Worm (Caenorhabditis elegans) whole organism, L2 larva: ENCODE measurements around the gene Y17G9A.3.

Experiments used
- C34F6.9 ChIP-seq: fragments of 150-350 bp; optimal IDR thresholded peaks from 2 replicates; lab custom pipeline; 2014; ENCODE audit warnings: missing biosample characterization, missing genetic modification characterization
- F13H6.1 ChIP-seq: sonication (generic microtip); optimal IDR thresholded peaks from 2 replicates; lab custom pipeline; 2016; ENCODE audit warnings: missing genetic modification characterization, missing compliant biosample characterization
- R02D3.7 ChIP-seq: fragments of 150-350 bp; optimal IDR thresholded peaks from 2 replicates; lab custom pipeline; 2014; ENCODE audit warnings: missing biosample characterization, missing genetic modification characterization
- Y55F3AM.14 ChIP-seq: fragments of 200-800 bp; sonication (Bioruptor generic); optimal IDR thresholded peaks from 2 replicates; lab custom pipeline; 2018; ENCODE audit warnings: mild to moderate bottlenecking, missing genetic modification characterization, missing compliant biosample characterization
- ZK546.5 ChIP-seq: sonication (generic microtip); optimal IDR thresholded peaks from 2 replicates; lab custom pipeline; 2017; ENCODE audit warnings: missing biosample characterization, missing genetic modification characterization
- alr-1 ChIP-seq: fragments of 150-350 bp; optimal IDR thresholded peaks from 2 replicates; lab custom pipeline; 2014; ENCODE audit warnings: missing biosample characterization, missing genetic modification characterization
- aly-2 ChIP-seq: fragments of 150-350 bp; optimal IDR thresholded peaks from 2 replicates; lab custom pipeline; 2014; ENCODE audit warnings: missing biosample characterization, missing genetic modification characterization
- ceh-16 ChIP-seq: fragments of 150-350 bp; optimal IDR thresholded peaks from 2 replicates; lab custom pipeline; 2014; ENCODE audit warnings: missing biosample characterization, missing genetic modification characterization
- ceh-82 ChIP-seq: fragments of 150-350 bp; optimal IDR thresholded peaks from 2 replicates; lab custom pipeline; 2014; ENCODE audit warnings: missing biosample characterization, missing genetic modification characterization
- crh-2 ChIP-seq: sonication (generic microtip); optimal IDR thresholded peaks from 2 replicates; lab custom pipeline; 2017; ENCODE audit warnings: missing biosample characterization, missing genetic modification characterization
- dmd-4 ChIP-seq: sonication (generic microtip); optimal IDR thresholded peaks from 2 replicates; lab custom pipeline; 2017; ENCODE audit warnings: missing biosample characterization, missing genetic modification characterization
- egl-27 ChIP-seq: sonication (generic microtip); optimal IDR thresholded peaks from 3 replicates; lab custom pipeline; 2017; ENCODE audit warnings: missing biosample characterization, missing genetic modification reagents, missing genetic modification characterization
- elt-1 ChIP-seq: fragments of 150-350 bp; optimal IDR thresholded peaks from 2 replicates; lab custom pipeline; 2014; ENCODE audit warnings: missing biosample characterization, missing genetic modification characterization
- elt-3 ChIP-seq: sonication (generic microtip); optimal IDR thresholded peaks from 2 replicates; lab custom pipeline; 2017; ENCODE audit warnings: missing biosample characterization, missing genetic modification characterization
- fos-1 ChIP-seq: fragments of 150-350 bp; optimal IDR thresholded peaks from 2 replicates; lab custom pipeline; 2014; ENCODE audit warnings: missing biosample characterization, missing genetic modification characterization
- gmeb-1 ChIP-seq: fragments of 150-350 bp; optimal IDR thresholded peaks from 2 replicates; lab custom pipeline; 2014; ENCODE audit warnings: missing biosample characterization, missing genetic modification characterization
- lin-11 ChIP-seq: fragments of 150-350 bp; sonication (generic microtip); optimal IDR thresholded peaks from 2 replicates; lab custom pipeline; 2014; ENCODE audit warnings: missing biosample characterization, missing genetic modification characterization, inconsistent platforms, mixed read lengths
- lin-13 ChIP-seq: fragments of 150-350 bp; optimal IDR thresholded peaks from 2 replicates; lab custom pipeline; 2014; ENCODE audit warnings: missing biosample characterization, missing genetic modification reagents, missing genetic modification characterization
- lin-39 ChIP-seq: fragments of 150-350 bp; optimal IDR thresholded peaks from 2 replicates; lab custom pipeline; 2014; ENCODE audit warnings: missing biosample characterization, missing genetic modification reagents, missing genetic modification characterization
- lsy-2 ChIP-seq, 2 experiments: fragments of 150-350 bp in 1 of 2; sonication (generic microtip) in 1 of 2; optimal IDR thresholded peaks; 2 replicates each; lab custom pipeline; 2014 to 2017; ENCODE audit warnings: missing biosample characterization in 2 of 2, missing genetic modification characterization in 2 of 2
- mab-5 ChIP-seq: fragments of 150-350 bp; optimal IDR thresholded peaks from 2 replicates; lab custom pipeline; 2014; ENCODE audit warnings: missing biosample characterization, missing genetic modification characterization
- mbf-1 ChIP-seq: sonication (generic microtip); optimal IDR thresholded peaks from 2 replicates; lab custom pipeline; 2017; ENCODE audit warnings: missing biosample characterization, missing genetic modification characterization
- mdl-1 ChIP-seq, 2 experiments: fragments of 150-350 bp in 1 of 2; sonication (generic microtip) in 1 of 2; optimal IDR thresholded peaks; 2 replicates each; lab custom pipeline; 2017; ENCODE audit warnings: missing biosample characterization in 2 of 2, missing genetic modification characterization in 2 of 2
- nhr-10 ChIP-seq: sonication (generic microtip); optimal IDR thresholded peaks from 2 replicates; lab custom pipeline; 2017; ENCODE audit warnings: missing biosample characterization, missing genetic modification characterization
- nhr-11 ChIP-seq: fragments of 150-350 bp; optimal IDR thresholded peaks from 2 replicates; lab custom pipeline; 2014; ENCODE audit warnings: missing biosample characterization, missing genetic modification characterization
- nhr-12 ChIP-seq: fragments of 150-350 bp; optimal IDR thresholded peaks from 2 replicates; lab custom pipeline; 2014; ENCODE audit warnings: missing biosample characterization, missing genetic modification characterization
- nhr-129 ChIP-seq: fragments of 150-350 bp; optimal IDR thresholded peaks from 2 replicates; lab custom pipeline; 2014; ENCODE audit warnings: missing biosample characterization, missing genetic modification characterization
- nhr-21 ChIP-seq: fragments of 150-350 bp; optimal IDR thresholded peaks from 2 replicates; lab custom pipeline; 2014; ENCODE audit warnings: missing biosample characterization, missing genetic modification characterization
- nhr-237 ChIP-seq: fragments of 150-350 bp; optimal IDR thresholded peaks from 2 replicates; lab custom pipeline; 2014; ENCODE audit warnings: missing biosample characterization, missing genetic modification characterization
- nhr-25 ChIP-seq: fragments of 150-350 bp; sonication (generic microtip); optimal IDR thresholded peaks from 3 replicates; lab custom pipeline; 2014; ENCODE audit warnings: missing biosample characterization, missing genetic modification characterization
- nhr-6 ChIP-seq: fragments of 150-350 bp; optimal IDR thresholded peaks from 2 replicates; lab custom pipeline; 2014; ENCODE audit warnings: missing biosample characterization, missing genetic modification characterization
- nhr-77 ChIP-seq: fragments of 150-350 bp; optimal IDR thresholded peaks from 2 replicates; lab custom pipeline; 2014; ENCODE audit warnings: missing biosample characterization, missing genetic modification characterization
- peb-1 ChIP-seq: fragments of 150-350 bp; optimal IDR thresholded peaks from 2 replicates; lab custom pipeline; 2014; ENCODE audit warnings: missing biosample characterization, missing genetic modification characterization
- sem-4 ChIP-seq: fragments of 150-350 bp; optimal IDR thresholded peaks from 2 replicates; lab custom pipeline; 2014; ENCODE audit warnings: missing biosample characterization, missing genetic modification reagents, missing genetic modification characterization
- skn-1 ChIP-seq: sonication (generic microtip); optimal IDR thresholded peaks from 2 replicates; lab custom pipeline; 2017; ENCODE audit warnings: missing biosample characterization, missing genetic modification characterization
- sma-3 ChIP-seq: sonication (generic microtip); optimal IDR thresholded peaks from 2 replicates; lab custom pipeline; 2016; ENCODE audit warnings: missing genetic modification reagents, missing genetic modification characterization, missing compliant biosample characterization
- sma-9 ChIP-seq, 2 experiments: fragments of 150-350 bp in 1 of 2; sonication (generic microtip) in 1 of 2; optimal IDR thresholded peaks; 2 replicates each; lab custom pipeline; 2014 to 2016; ENCODE audit warnings: missing genetic modification characterization in 2 of 2, mild to moderate bottlenecking in 1 of 2, missing biosample characterization in 1 of 2, missing compliant biosample characterization in 1 of 2, missing genetic modification reagents in 1 of 2, moderate library complexity in 1 of 2
- snpc-4 ChIP-seq: fragments of 150-350 bp; optimal IDR thresholded peaks from 2 replicates; lab custom pipeline; 2014; ENCODE audit warnings: missing biosample characterization, missing genetic modification characterization
- unc-39 ChIP-seq: fragments of 150-350 bp; optimal IDR thresholded peaks from 2 replicates; lab custom pipeline; 2014; ENCODE audit warnings: missing biosample characterization, missing genetic modification characterization
- unc-55 ChIP-seq: fragments of 150-350 bp; sonication (generic microtip); optimal IDR thresholded peaks from 3 replicates; lab custom pipeline; 2014; ENCODE audit warnings: missing biosample characterization, missing genetic modification reagents, missing genetic modification characterization
- unc-62 ChIP-seq: fragments of 150-350 bp; optimal IDR thresholded peaks from 2 replicates; lab custom pipeline; 2014; ENCODE audit warnings: missing biosample characterization, missing genetic modification reagents, missing genetic modification characterization
- zag-1 ChIP-seq: fragments of 150-350 bp; optimal IDR thresholded peaks from 2 replicates; lab custom pipeline; 2014; ENCODE audit warnings: missing biosample characterization, missing genetic modification characterization
- ztf-11 ChIP-seq: sonication (generic microtip); optimal IDR thresholded peaks from 2 replicates; lab custom pipeline; 2017; ENCODE audit warnings: missing biosample characterization, missing genetic modification characterization
- ztf-4 ChIP-seq: fragments of 150-350 bp; optimal IDR thresholded peaks from 2 replicates; lab custom pipeline; 2014; ENCODE audit warnings: missing biosample characterization, missing genetic modification characterization

The Y17G9A.3 gene

DNA sequence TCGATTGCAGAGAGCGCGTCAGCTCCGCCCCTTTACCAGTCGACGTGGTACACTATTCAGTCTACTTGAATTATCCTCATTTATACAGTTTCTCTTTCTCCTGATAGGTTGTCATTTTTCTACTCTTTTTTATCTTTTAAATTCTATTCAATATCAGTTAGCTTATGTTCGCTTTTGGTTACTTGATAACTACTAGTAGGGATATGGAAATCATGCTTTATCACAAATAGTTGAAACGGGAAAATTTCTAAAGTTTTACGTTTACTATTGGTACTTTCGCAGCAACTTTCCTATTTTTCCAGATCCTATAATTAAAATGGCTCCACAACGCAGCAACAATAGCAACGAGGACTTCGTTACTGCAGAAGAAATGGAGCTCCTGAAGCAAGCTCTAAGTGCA lies 31.1 kb upstream of the Y17G9A.3 start, which contains the start of gene sgnh-1:
sgnh-1 (plus strand) TSS at position 301 of the 400 bp plus-strand sequence.
- TF ChIP-seq ztf-4 (tag; lab: Kevin White, UChicago) (no peak), snpc-4 (tag; lab: Kevin White, UChicago) (no peak)
- TF ChIP-seq, all 48 proteins: peak for 0

DNA sequence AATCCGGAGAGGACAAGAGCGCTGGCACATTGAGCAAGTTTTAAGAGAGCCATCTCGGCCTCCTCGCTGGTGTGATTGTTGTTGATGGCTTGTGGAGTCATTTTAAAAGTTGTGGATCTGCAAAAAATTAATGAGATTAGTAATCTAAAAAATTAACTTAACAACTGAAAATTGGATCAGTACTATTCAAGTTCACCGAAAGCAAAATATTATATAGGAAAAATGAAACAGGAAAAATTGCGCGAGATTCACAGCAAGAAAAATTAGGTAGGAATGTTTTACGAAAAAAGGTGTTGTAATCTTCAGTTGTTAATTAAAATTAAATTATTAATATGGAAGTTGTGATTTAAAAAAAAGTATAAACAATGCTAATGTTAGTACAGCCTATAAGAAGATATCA lies 28.8 kb upstream of the Y17G9A.3 start, which contains the start of gene T08B6.1:
T08B6.1 (minus strand) TSS at position 101 of the 400 bp plus-strand sequence.
- TF ChIP-seq nhr-77 (no peak), fos-1 (tag; lab: Kevin White, UChicago) (no peak), ceh-82 (tag; lab: Kevin White, UChicago) (no peak), dmd-4 (tag; lab: Kevin White, UChicago) (no peak), lin-11 (tag; lab: Kevin White, UChicago) (no peak), lin-39 (no peak)
- TF ChIP-seq, all 48 proteins: peak for 0

- no peak for TF ChIP-seq ceh-82 (tag; lab: Kevin White, UChicago)
- no peak for TF ChIP-seq ZK546.5 (tag; lab: Kevin White, UChicago)
- TF ChIP-seq ceh-16 = no peak
- TF ChIP-seq C34F6.9 (tag; lab: Kevin White, UChicago) = no peak
- no peak for TF ChIP-seq nhr-25 (tag; lab: Kevin White, UChicago)
- TF ChIP-seq peb-1 (tag; lab: Kevin White, UChicago) = no peak
- no peak for TF ChIP-seq mdl-1 (tag; optimal IDR thresholded peaks at IDR 0.05; lab: Kevin White, UChicago)
- TF ChIP-seq nhr-11 (tag; lab: Kevin White, UChicago) = no peak
- no peak for TF ChIP-seq lsy-2 (tag; optimal IDR thresholded peaks at IDR 0.05; lab: Kevin White, UChicago)
- TF ChIP-seq ztf-11 (tag; lab: Kevin White, UChicago) = no peak
These were observed 27.0 kb upstream of the Y17G9A.3 start for ce11 chrIV:4885435-4885834.

DNA sequence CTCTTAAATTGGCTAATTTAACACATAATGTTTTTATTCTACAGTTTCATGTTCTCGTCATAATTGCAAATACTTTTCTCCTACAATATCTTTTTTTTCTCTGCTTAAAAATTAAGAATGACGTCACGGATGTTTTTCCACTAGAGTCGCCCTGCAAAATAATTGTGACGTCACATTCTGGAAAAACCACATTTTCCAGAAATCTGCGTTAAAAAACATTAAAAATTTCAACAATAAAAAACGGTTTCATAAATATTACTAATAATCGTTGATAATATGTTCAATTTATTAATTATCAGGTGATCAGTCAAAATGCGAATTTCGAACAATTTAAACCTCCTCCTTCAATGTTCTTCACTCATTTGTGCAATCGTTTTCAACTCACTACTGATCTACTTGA lies 25.5 kb upstream of the Y17G9A.3 start, which contains the start of gene str-166:
str-166 (plus strand) TSS at position 301 of the 400 bp plus-strand sequence.
- no peak for TF ChIP-seq lsy-2 (tag; optimal IDR thresholded peaks at IDR 0.05; lab: Kevin White, UChicago)
- no peak for TF ChIP-seq sem-4 (tag; lab: Kevin White, UChicago)

ce11 chrIV:4880634-4881033 lies 22.2 kb upstream of the Y17G9A.3 start:
- TF ChIP-seq sma-3 (GFP tag; lab: Kevin White, UChicago) = peak; percentile 70
- TF ChIP-seq lin-13 (GFP tag; lab: Kevin White, UChicago) = peak; percentile 54
- no peak for TF ChIP-seq ceh-16
- no peak for TF ChIP-seq lsy-2 (tag; optimal IDR thresholded peaks at IDR 0.05; lab: Kevin White, UChicago)
- TF ChIP-seq aly-2 (tag; lab: Kevin White, UChicago) = no peak
- TF ChIP-seq F13H6.1 (tag; lab: Kevin White, UChicago) = peak; percentile 77
- no peak for TF ChIP-seq unc-39 (tag; lab: Kevin White, UChicago)
- TF ChIP-seq nhr-237 (tag; lab: Kevin White, UChicago) = no peak
- no peak for TF ChIP-seq alr-1 (tag; lab: Kevin White, UChicago)
- TF ChIP-seq gmeb-1 (tag; lab: Kevin White, UChicago) = peak; percentile 48
- no peak for TF ChIP-seq unc-62
- TF ChIP-seq nhr-21 (tag; lab: Kevin White, UChicago) = peak; percentile 70
- TF ChIP-seq nhr-25 (tag; lab: Kevin White, UChicago) = peak; percentile 49
- no peak for TF ChIP-seq nhr-11 (tag; lab: Kevin White, UChicago)
- TF ChIP-seq egl-27 (tag; lab: Kevin White, UChicago) = peak; percentile 21
- TF ChIP-seq dmd-4 (tag; lab: Kevin White, UChicago) = no peak
- no peak for TF ChIP-seq nhr-77
- TF ChIP-seq R02D3.7 (tag; lab: Kevin White, UChicago) = no peak
- TF ChIP-seq mbf-1 (tag; lab: Kevin White, UChicago) = no peak
- TF ChIP-seq fos-1 (tag; lab: Kevin White, UChicago) = peak; percentile 48
- TF ChIP-seq sma-9 (GFP tag; optimal IDR thresholded peaks at IDR 0.05; lab: Kevin White, UChicago) = peak; percentile 90
- TF ChIP-seq sma-9 (tag; optimal IDR thresholded peaks at IDR 0.05; lab: Kevin White, UChicago) = no peak
- TF ChIP-seq ztf-11 (tag; lab: Kevin White, UChicago) = no peak
- TF ChIP-seq zag-1 (tag; lab: Kevin White, UChicago) = no peak
- no peak for TF ChIP-seq nhr-6 (tag; lab: Kevin White, UChicago)
- TF ChIP-seq elt-1 (tag; lab: Kevin White, UChicago) = no peak
- no peak for TF ChIP-seq nhr-129 (tag; lab: Kevin White, UChicago)
- TF ChIP-seq ZK546.5 (tag; lab: Kevin White, UChicago) = no peak
- peak; percentile 35 for TF ChIP-seq crh-2 (tag; lab: Kevin White, UChicago)
- TF ChIP-seq lin-39 = no peak
- no peak for TF ChIP-seq lin-11 (tag; lab: Kevin White, UChicago)
- TF ChIP-seq elt-3 = no peak
- no peak for TF ChIP-seq unc-55 (GFP tag; lab: Kevin White, UChicago)
- peak; percentile 3 to 25 for TF ChIP-seq mdl-1 (tag; optimal IDR thresholded peaks at IDR 0.05; lab: Kevin White, UChicago)
- no peak for TF ChIP-seq skn-1
- TF ChIP-seq ceh-82 (tag; lab: Kevin White, UChicago) = no peak
- no peak for TF ChIP-seq nhr-12 (tag; lab: Kevin White, UChicago)
- TF ChIP-seq mab-5 (tag; lab: Kevin White, UChicago) = no peak
- no peak for TF ChIP-seq Y55F3AM.14 (GFP tag; lab: Kevin White, UChicago)
- no peak for TF ChIP-seq ztf-4 (tag; lab: Kevin White, UChicago)
- TF ChIP-seq nhr-10 (tag; lab: Kevin White, UChicago) = no peak
